Worm (Caenorhabditis elegans): ENCODE data around the gene tat-2.

DNA sequence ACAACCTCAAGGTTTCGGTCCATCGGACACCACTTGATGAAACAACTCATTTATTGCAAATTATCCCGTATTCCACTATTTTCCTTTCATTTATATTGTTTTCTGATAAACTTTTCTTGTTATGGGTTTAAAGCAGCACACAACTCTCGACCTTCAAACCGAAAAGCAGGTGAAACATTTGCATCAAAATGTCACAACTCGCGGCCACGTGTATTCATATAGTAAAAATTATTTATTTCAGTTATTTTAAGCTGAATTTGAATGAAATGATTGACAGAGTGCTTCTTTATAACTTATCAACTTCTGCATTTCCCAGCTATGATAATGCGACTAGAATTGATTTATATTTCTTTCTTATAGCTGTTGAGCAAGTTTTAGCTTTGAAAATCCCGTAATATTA lies 34.8 kb downstream of the tat-2 start, which contains the start of gene srw-95:
- no peak for TF ChIP-seq med-1 (GFP tag; optimal IDR thresholded peaks at IDR 0.05; ENCODE audit: insufficient read depth)
- TF ChIP-seq ztf-23 (GFP tag; IDR thresholded peaks at IDR 0.05) = no peak
- TF ChIP-seq cog-1 (tag; optimal IDR thresholded peaks at IDR 0.05) = no peak
- no peak for TF ChIP-seq ref-1 (GFP tag; conservative IDR thresholded peaks at IDR 0.05)
